Fruit fly (Drosophila melanogaster): Measurements from ENCODE around the gene CG12811.

CG12811 gene

DNA sequence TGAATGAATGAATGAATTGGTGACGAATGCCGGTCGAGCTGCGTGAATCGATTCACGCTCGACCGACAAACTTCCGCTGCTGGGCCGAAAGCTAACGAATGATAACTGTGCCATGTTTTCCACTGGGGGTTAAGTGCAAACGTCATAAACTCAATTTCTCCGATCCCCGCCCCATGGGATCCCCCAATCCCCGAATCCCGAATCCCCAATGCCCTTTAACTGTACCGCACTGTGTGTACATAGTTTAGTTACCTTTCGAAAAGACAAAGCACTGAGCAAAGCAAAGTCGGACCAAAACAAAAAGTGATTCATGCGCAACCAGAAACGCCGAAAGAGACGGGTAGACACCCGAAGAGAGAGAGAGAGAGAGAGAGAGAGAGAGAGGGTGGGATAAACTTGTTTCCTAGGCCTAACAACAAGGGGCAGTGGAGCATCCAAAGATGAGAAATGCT lies 13.6 kb downstream of the CG12811 start:
- TF ChIP-seq CTCF (optimal IDR thresholded peaks at IDR 0.05) (no peak), CG8478 (optimal IDR thresholded peaks at IDR 0.05) (no peak)

DNA sequence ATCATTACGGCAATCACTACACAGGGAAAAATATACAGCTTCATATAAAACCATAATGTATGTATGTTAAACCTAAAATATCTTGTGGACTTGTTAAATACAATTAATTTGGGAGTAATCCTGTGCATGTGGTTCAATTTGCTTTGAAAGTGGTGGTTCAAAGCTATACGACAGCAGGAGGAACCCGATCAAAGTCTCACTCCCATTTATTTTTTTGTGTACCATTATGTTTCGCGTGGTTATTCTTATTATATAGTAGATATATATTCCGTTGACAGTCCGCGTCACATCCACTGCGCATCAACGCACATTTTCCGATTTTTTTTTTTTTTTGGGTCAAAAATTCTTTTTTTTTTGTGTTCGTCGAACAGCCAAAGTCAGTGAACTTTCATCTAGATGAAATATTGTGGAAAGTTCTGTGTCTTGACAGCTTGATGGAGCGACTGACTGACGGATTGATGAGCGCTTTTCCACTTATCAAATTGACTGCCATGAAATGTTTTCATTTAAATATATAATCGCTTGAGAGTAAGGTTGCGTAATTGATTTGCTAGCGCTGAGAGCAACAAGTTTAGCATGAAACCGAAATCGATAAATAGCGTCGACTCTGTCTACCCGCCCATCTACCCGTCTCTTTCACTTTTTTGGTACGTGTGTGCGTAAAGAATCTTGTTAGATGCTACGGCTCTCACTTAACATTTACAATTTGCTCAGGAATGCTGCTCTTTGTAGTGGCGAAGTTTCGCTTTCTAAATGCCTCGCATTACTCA lies 15.5 kb downstream of the CG12811 start:
- TF ChIP-seq CTCF (optimal IDR thresholded peaks at IDR 0.05) (no peak), CG8478 (optimal IDR thresholded peaks at IDR 0.05) (no peak)

DNA sequence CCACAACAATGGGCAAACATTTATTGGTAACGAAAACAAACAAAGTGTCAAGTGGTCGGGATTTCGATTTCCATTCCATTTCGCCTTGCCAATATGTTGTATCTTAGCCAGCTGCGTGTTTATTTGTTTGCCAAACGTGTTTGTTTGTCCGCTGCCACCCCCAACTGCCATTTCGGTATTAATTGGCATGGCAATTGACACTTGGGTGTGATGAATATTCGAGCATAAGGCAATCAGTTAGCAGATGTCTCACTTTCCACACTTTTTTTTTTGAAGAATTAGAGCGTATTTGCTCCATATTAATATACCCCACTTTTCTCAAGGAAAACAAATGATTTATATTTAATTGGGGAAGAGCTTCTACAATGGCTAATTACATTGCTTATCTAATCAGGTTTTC lies 17.1 kb downstream of the CG12811 start:
- TF ChIP-seq CTCF (optimal IDR thresholded peaks at IDR 0.05) (no peak), CG8478 (optimal IDR thresholded peaks at IDR 0.05) (no peak)

DNA sequence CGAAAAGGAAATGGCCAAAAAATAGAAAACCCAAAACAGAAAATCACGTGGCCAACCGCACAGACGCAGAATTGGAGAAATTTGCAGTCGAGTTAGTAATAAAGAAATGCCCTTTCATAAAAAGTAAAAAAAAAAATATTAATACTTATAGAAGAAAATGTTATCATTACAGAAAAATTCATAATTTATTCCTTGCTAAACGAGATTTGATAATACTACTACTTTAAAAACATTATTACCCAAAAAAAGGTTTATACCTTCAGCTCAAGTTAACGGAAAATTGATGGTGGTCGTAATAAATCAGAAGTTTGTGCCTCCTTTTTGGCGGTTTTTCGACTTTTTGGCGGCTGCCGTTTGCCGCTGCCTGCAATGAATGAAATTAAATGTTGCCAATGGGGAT lies 20.2 kb downstream of the CG12811 start:
- TF ChIP-seq CG8478 (optimal IDR thresholded peaks at IDR 0.05) (no peak), CTCF (optimal IDR thresholded peaks at IDR 0.05) (no peak)

DNA sequence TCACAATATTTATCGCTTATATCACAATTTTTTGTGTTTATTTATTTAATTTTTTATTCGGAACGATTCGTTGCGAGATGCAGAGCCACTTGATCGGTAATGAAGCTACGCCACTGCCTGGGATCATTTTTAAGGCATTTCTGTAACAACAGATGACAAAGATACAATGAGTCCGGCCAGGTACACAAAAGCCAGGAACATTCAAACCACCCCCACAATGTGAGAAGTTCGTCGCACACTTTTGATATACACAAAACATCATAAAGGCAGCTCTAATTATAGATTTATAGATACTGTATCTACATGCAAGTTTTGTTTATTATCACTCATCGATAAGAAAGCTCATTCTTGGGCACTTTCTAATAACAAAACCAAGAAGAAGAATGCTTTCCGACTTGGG lies 23.5 kb downstream of the CG12811 start, which contains the start of gene CG31407:
CG31407 (minus strand) TSS at position 101 of the 400 bp plus-strand sequence.
- no peak for TF ChIP-seq CG8478 (optimal IDR thresholded peaks at IDR 0.05)
- no peak for TF ChIP-seq CTCF (optimal IDR thresholded peaks at IDR 0.05)

DNA sequence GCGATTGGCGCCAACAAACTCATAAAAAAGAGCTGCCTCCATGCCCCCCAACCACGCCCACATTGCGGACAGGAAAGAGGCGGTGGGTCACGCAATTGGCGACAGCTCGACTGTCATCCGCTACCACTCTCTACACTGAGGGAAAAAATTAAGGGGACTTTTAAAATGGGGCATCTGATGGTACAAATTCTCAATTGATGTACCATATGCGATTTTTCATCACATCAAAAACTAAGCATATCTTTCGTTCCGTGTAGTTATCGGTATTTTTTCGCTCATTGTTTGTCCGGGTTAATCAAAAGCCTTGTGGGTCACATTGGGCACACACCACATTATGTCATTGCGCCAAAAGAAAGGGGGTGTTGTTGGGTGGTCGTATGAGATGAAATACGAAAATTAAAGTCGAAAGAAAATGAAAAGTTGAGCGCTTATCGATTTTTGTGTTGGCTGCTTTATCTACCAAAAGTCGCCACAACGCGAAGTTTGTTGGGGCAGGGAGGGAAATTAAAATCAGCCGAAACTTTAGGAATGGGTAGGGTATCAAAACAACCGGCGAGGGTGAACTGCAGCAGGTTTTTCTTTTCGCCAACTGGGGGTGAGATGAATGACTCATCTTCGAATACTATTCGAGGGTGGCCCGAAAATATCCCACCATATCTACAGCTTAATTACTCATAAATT lies 24.4 kb downstream of the CG12811 start:
- no peak for TF ChIP-seq CG8478 (optimal IDR thresholded peaks at IDR 0.05)
- TF ChIP-seq CTCF (optimal IDR thresholded peaks at IDR 0.05), result no peak

DNA sequence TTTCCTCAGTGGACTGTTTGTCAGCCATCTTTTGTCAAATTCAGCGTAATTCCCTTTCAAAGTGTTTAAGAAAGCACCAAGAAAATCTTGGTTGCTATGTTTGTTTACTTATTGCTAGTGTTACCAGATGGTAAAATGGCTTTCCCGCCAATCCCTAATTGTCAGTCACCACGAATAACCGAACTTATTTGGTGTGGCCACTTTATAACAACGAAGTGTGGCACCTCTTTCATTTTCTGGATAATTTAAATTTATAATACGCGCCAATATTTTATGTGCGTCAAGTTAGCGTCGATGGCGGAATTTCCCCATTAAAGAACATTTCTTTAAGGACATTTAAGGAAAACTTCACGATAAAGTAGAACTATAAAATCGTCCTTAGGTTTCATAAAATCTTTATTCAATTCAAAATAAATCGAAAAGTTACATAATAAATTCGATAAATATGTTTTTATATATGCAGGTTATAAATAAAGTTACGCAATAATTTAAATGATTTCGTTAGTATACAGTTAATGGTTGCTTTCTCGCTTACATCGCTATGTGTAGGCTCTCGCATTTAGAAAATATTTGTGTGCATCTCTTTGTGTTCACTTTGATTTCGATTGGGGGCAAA lies 47.3 kb downstream of the CG12811 start, which contains the start of gene CG5359:
CG5359 (minus strand) TSS at position 103 of the 616 bp plus-strand sequence.
- TF ChIP-seq CTCF (optimal IDR thresholded peaks at IDR 0.05) (peak; percentile 15 to 33), CG8478 (optimal IDR thresholded peaks at IDR 0.05) (no peak)
